Fruit fly (Drosophila melanogaster) whole organism, embryonic: Measurements from ENCODE around the gene Sema5c.

Experiments
- Ada2b ChIP-seq: fragments of 200-800 bp; sonication (Bioruptor generic); IDR thresholded peaks from 2 replicates; pipeline ENCODE4 v1.3.6; 2022; ENCODE audit warnings: missing biosample characterization, missing genetic modification characterization
- B-H2 ChIP-seq: fragments of 200-800 bp; sonication (Bioruptor generic); optimal IDR thresholded peaks from 2 replicates; lab custom pipeline; 2018; ENCODE audit warnings: missing biosample characterization, mild to moderate bottlenecking, missing genetic modification characterization
- CG1024 ChIP-seq: fragments of 200-800 bp; sonication (Bioruptor generic); IDR thresholded peaks from 2 replicates; pipeline ENCODE4 v1.3.6; 2022; ENCODE audit warnings: missing biosample characterization, missing genetic modification characterization
- CG10321 ChIP-seq: fragments of 200-800 bp; sonication (Bioruptor generic); IDR thresholded peaks from 2 replicates; pipeline ENCODE4 v1.3.6; 2022; ENCODE audit warnings: missing biosample characterization, missing genetic modification characterization
- CG10543 ChIP-seq: fragments of 200-800 bp; sonication (Bioruptor generic); optimal IDR thresholded peaks from 3 replicates; lab custom pipeline; 2017; ENCODE audit warnings: missing biosample characterization, mild to moderate bottlenecking, missing genetic modification characterization, moderate library complexity
- CG11456 ChIP-seq: fragments of 200-800 bp; sonication (Bioruptor generic); IDR thresholded peaks from 3 replicates; pipeline ENCODE4 v1.3.6; 2022; ENCODE audit warnings: missing biosample characterization, missing genetic modification characterization
- CG11504 ChIP-seq: fragments of 200-800 bp; sonication (Bioruptor generic); optimal IDR thresholded peaks from 3 replicates; lab custom pipeline; 2019; ENCODE audit warnings: missing biosample characterization, mild to moderate bottlenecking, missing genetic modification characterization, moderate library complexity
- CG12155 ChIP-seq: fragments of 200-800 bp; sonication (Bioruptor generic); optimal IDR thresholded peaks from 3 replicates; lab custom pipeline; 2016; ENCODE audit warnings: missing biosample characterization, missing genetic modification characterization
- CG12236 ChIP-seq: fragments of 200-800 bp; sonication (Bioruptor generic); optimal IDR thresholded peaks from 2 replicates; lab custom pipeline; 2016; ENCODE audit warnings: missing biosample characterization, missing genetic modification characterization
- CG13424 ChIP-seq: fragments of 200-800 bp; sonication (Bioruptor generic); optimal IDR thresholded peaks from 2 replicates; lab custom pipeline; 2019; ENCODE audit warnings: missing biosample characterization, mild to moderate bottlenecking, missing genetic modification characterization, moderate library complexity
- CG14014 ChIP-seq: fragments of 200-800 bp; sonication (Bioruptor generic); IDR thresholded peaks from 2 replicates; pipeline ENCODE4 v1.3.6; 2022; ENCODE audit warnings: missing biosample characterization, missing genetic modification characterization
- CG14050 ChIP-seq: fragments of 200-800 bp; sonication (Bioruptor generic); IDR thresholded peaks from 3 replicates; pipeline ENCODE4 v1.3.6; 2022; ENCODE audit warnings: missing biosample characterization, missing genetic modification characterization
- CG1529 ChIP-seq: fragments of 200-800 bp; sonication (Bioruptor generic); optimal IDR thresholded peaks from 3 replicates; lab custom pipeline; 2018; ENCODE audit warnings: missing biosample characterization, missing genetic modification characterization
- CG15479 ChIP-seq: fragments of 200-800 bp; sonication (Bioruptor generic); optimal IDR thresholded peaks from 3 replicates; lab custom pipeline; 2019; ENCODE audit warnings: missing biosample characterization, mild to moderate bottlenecking, missing genetic modification characterization, moderate library complexity
- CG16815 ChIP-seq: fragments of 200-800 bp; sonication (Bioruptor generic); optimal IDR thresholded peaks from 3 replicates; lab custom pipeline; 2017; ENCODE audit warnings: missing biosample characterization, mild to moderate bottlenecking, missing genetic modification characterization
- CG18262 ChIP-seq: fragments of 200-800 bp; optimal IDR thresholded peaks from 3 replicates; lab custom pipeline; 2019; ENCODE audit warnings: missing biosample characterization, mild to moderate bottlenecking, missing genetic modification characterization, moderate library complexity
- CG18599 ChIP-seq: fragments of 200-800 bp; sonication (Bioruptor generic); optimal IDR thresholded peaks from 3 replicates; lab custom pipeline; 2017; ENCODE audit warnings: missing biosample characterization, missing genetic modification characterization, mild to moderate bottlenecking, moderate library complexity, missing genetic modification reagents
- CG2199 ChIP-seq: fragments of 200-800 bp; sonication (Bioruptor generic); IDR thresholded peaks from 3 replicates; pipeline ENCODE4 v1.3.6; 2022; ENCODE audit warnings: missing biosample characterization, missing genetic modification characterization
- CG30020 ChIP-seq: fragments of 200-800 bp; optimal IDR thresholded peaks from 2 replicates; lab custom pipeline; 2019; ENCODE audit warnings: missing biosample characterization, mild to moderate bottlenecking, missing genetic modification characterization, moderate library complexity
- CG5245 ChIP-seq: fragments of 200-800 bp; sonication (Bioruptor generic); optimal IDR thresholded peaks from 3 replicates; lab custom pipeline; 2016; ENCODE audit warnings: missing biosample characterization, missing genetic modification characterization
- CG9609 ChIP-seq: fragments of 200-800 bp; sonication (Bioruptor generic); optimal IDR thresholded peaks from 3 replicates; lab custom pipeline; 2016; ENCODE audit warnings: missing biosample characterization, missing genetic modification characterization
- CG9727 ChIP-seq: fragments of 200-800 bp; sonication (Bioruptor generic); optimal IDR thresholded peaks from 3 replicates; lab custom pipeline; 2017; ENCODE audit warnings: missing biosample characterization, mild to moderate bottlenecking, missing genetic modification characterization
- Dip2 ChIP-seq: fragments of 200-800 bp; sonication (Bioruptor generic); IDR thresholded peaks from 2 replicates; pipeline ENCODE4 v1.3.6; 2022; ENCODE audit warnings: missing biosample characterization, missing genetic modification characterization
- GATAe ChIP-seq: fragments of 200-800 bp; sonication (Bioruptor generic); conservative IDR thresholded peaks from 2 replicates; pipeline ENCODE4 v1.3.6; 2022; ENCODE audit warnings: missing biosample characterization, missing genetic modification characterization
- HLH54F ChIP-seq: fragments of 200-800 bp; sonication (Bioruptor generic); optimal IDR thresholded peaks from 3 replicates; lab custom pipeline; 2016; ENCODE audit warnings: missing biosample characterization, missing genetic modification characterization
- Hmx ChIP-seq: fragments of 200-800 bp; sonication (Bioruptor generic); optimal IDR thresholded peaks from 2 replicates; lab custom pipeline; 2016; ENCODE audit warnings: missing biosample characterization, missing genetic modification characterization
- MTF-1 ChIP-seq: fragments of 200-800 bp; sonication (Bioruptor generic); optimal IDR thresholded peaks from 2 replicates; lab custom pipeline; 2018; ENCODE audit warnings: missing biosample characterization, mild to moderate bottlenecking, missing genetic modification characterization, borderline replicate concordance
- Nf-YC ChIP-seq: fragments of 200-800 bp; optimal IDR thresholded peaks from 3 replicates; lab custom pipeline; 2019; ENCODE audit warnings: missing biosample characterization, mild to moderate bottlenecking, missing genetic modification characterization, moderate library complexity
- Optix ChIP-seq: fragments of 200-800 bp; sonication (Bioruptor generic); IDR thresholded peaks from 3 replicates; pipeline ENCODE4 v1.3.6; 2022; ENCODE audit warnings: missing biosample characterization, missing genetic modification characterization
- Rfx ChIP-seq: fragments of 200-800 bp; sonication (Bioruptor generic); IDR thresholded peaks from 2 replicates; pipeline ENCODE4 v1.3.6; 2022; ENCODE audit warnings: missing biosample characterization, missing genetic modification characterization
- Scr ChIP-seq: fragments of 200-800 bp; sonication (Bioruptor generic); IDR thresholded peaks from 2 replicates; pipeline ENCODE4 v1.3.6; 2022; ENCODE audit warnings: missing biosample characterization, missing genetic modification characterization; ENCODE audit not compliant: partially characterized antibody
- Taf1 ChIP-seq: fragments of 200-800 bp; sonication (Bioruptor generic); IDR thresholded peaks from 2 replicates; pipeline ENCODE4 v1.3.6; 2022; ENCODE audit warnings: missing biosample characterization, missing genetic modification characterization
- Xbp1 ChIP-seq: fragments of 200-800 bp; sonication (Bioruptor generic); optimal IDR thresholded peaks from 3 replicates; lab custom pipeline; 2016; ENCODE audit warnings: missing biosample characterization, mild to moderate bottlenecking, missing genetic modification characterization
- ara ChIP-seq: fragments of 200-800 bp; sonication (Bioruptor generic); IDR thresholded peaks from 2 replicates; pipeline ENCODE4 v1.3.6; 2022; ENCODE audit warnings: missing biosample characterization, missing genetic modification characterization
- chif ChIP-seq, 2 experiments: fragments of 200-800 bp; sonication (Bioruptor generic); optimal IDR thresholded peaks; 3 replicates each; lab custom pipeline; 2016; ENCODE audit warnings: missing biosample characterization in 2 of 2, missing genetic modification characterization in 2 of 2
- chm ChIP-seq: fragments of 200-800 bp; sonication (Bioruptor generic); IDR thresholded peaks from 2 replicates; pipeline ENCODE4 v1.3.6; 2022; ENCODE audit warnings: missing biosample characterization, missing genetic modification characterization
- cwo ChIP-seq: fragments of 200-800 bp; sonication (Bioruptor generic); optimal IDR thresholded peaks from 3 replicates; lab custom pipeline; 2017; ENCODE audit warnings: missing biosample characterization, missing genetic modification characterization, mild to moderate bottlenecking, moderate library complexity, missing genetic modification reagents
- dati ChIP-seq: fragments of 200-800 bp; sonication (Bioruptor generic); IDR thresholded peaks from 2 replicates; pipeline ENCODE4 v1.3.6; 2022; ENCODE audit warnings: missing biosample characterization, missing genetic modification characterization
- en ChIP-seq: fragments of 200-800 bp; sonication (Bioruptor generic); optimal IDR thresholded peaks from 2 replicates; lab custom pipeline; 2016; ENCODE audit warnings: missing biosample characterization, missing genetic modification characterization
- gro ChIP-seq: fragments of 200-800 bp; sonication (Bioruptor generic); optimal IDR thresholded peaks from 2 replicates; lab custom pipeline; 2016; ENCODE audit warnings: missing biosample characterization, missing genetic modification characterization
- gsb ChIP-seq: fragments of 200-800 bp; sonication (Bioruptor generic); IDR thresholded peaks from 2 replicates; pipeline ENCODE4 v1.3.6; 2022; ENCODE audit warnings: missing biosample characterization, missing genetic modification characterization
- hkb ChIP-seq, 2 experiments: fragments of 200-800 bp in 1 of 2; fragments of >200 bp in 1 of 2; sonication (Bioruptor generic) in 1 of 2; IDR thresholded peaks in 1 of 2; optimal IDR thresholded peaks in 1 of 2; 2 replicates each; pipeline versions ENCODE4 v1.3.6 to Lab custom; 2017 to 2022; ENCODE audit warnings: missing biosample characterization in 1 of 2, missing genetic modification characterization in 1 of 2
- ind ChIP-seq: fragments of 200-800 bp; sonication (Bioruptor generic); optimal IDR thresholded peaks from 3 replicates; lab custom pipeline; 2016; ENCODE audit warnings: missing biosample characterization, missing genetic modification characterization
- inv ChIP-seq: fragments of 200-800 bp; sonication (Bioruptor generic); IDR thresholded peaks from 2 replicates; pipeline ENCODE4 v1.3.6; 2022; ENCODE audit warnings: missing biosample characterization, missing genetic modification characterization; ENCODE audit not compliant: partially characterized antibody
- jing ChIP-seq: fragments of 200-800 bp; sonication (Bioruptor generic); optimal IDR thresholded peaks from 2 replicates; lab custom pipeline; 2018; ENCODE audit warnings: missing biosample characterization, mild to moderate bottlenecking, missing genetic modification characterization
- mirr ChIP-seq: fragments of 200-800 bp; sonication (Bioruptor generic); optimal IDR thresholded peaks from 3 replicates; lab custom pipeline; 2018; ENCODE audit warnings: missing biosample characterization, mild to moderate bottlenecking, missing genetic modification characterization
- nau ChIP-seq: fragments of 200-800 bp; sonication (Bioruptor generic); optimal IDR thresholded peaks from 3 replicates; lab custom pipeline; 2017; ENCODE audit warnings: missing biosample characterization, mild to moderate bottlenecking, missing genetic modification characterization, missing genetic modification reagents
- odd ChIP-seq: fragments of 200-800 bp; sonication (Bioruptor generic); optimal IDR thresholded peaks from 2 replicates; lab custom pipeline; 2017; ENCODE audit warnings: missing biosample characterization, mild to moderate bottlenecking, missing genetic modification characterization
- pzg ChIP-seq: fragments of 200-800 bp; sonication (Bioruptor generic); optimal IDR thresholded peaks from 3 replicates; lab custom pipeline; 2018; ENCODE audit warnings: missing biosample characterization, mild to moderate bottlenecking, missing genetic modification characterization, moderate library complexity
- sens ChIP-seq: fragments of 200-800 bp; sonication (Bioruptor generic); peaks from one replicate; lab custom pipeline; 2016; ENCODE audit warnings: missing biosample characterization, missing genetic modification characterization
- tgo ChIP-seq: fragments of 200-800 bp; sonication (Bioruptor generic); IDR thresholded peaks from 3 replicates; pipeline ENCODE4 v1.3.6; 2022; ENCODE audit warnings: missing biosample characterization, missing genetic modification characterization

Gene Sema5c

DNA sequence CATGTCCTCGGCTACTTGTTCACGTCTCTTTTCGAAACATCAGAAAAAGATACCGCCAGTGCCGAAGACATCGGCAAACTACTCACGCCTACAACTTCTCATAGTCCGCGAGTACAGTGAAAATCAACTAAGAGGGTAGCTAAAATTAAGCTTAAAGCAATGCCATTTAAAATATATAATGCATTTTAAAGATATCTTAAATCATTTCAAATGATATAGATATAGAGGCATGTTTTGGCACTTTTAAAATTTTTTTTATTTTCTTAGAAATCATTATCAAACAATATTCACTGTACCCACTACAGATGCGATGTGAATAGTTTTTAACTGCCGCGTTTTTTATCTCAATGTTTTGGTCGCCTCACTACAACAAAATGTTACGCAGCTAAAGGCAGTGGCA, 31.0 kb downstream of the Sema5c start (continued):
- TF ChIP-seq CG14014 (GFP tag; lab: Robert Waterston, UW) (0 out of 2 replicates have a peak, but pooled peaks have one; percentile 39), inv (no peak), chm (GFP tag; lab: Robert Waterston, UW) (no peak), CG30020 (tag; lab: Kevin White, UChicago) (no peak), hkb (optimal IDR thresholded peaks at IDR 0.05; lab: Kevin White, UChicago) (no peak), hkb (GFP tag; IDR thresholded peaks at IDR 0.05; lab: Robert Waterston, UW) (peak; percentile 60; the same call in 1 of the 2 replicates), cwo (no peak), GATAe (GFP tag; lab: Robert Waterston, UW) (no peak), CG12236 (GFP tag; lab: Kevin White, UChicago) (no peak), nau (GFP tag; lab: Kevin White, UChicago) (no peak), CG10321 (no peak), B-H2 (no peak), CG16815 (GFP tag; lab: Kevin White, UChicago) (no peak), Optix (no peak), CG9727 (peak; percentile 38), CG15479 (GFP tag; lab: Kevin White, UChicago) (no peak), CG5245 (GFP tag; lab: Kevin White, UChicago) (no peak), CG12155 (GFP tag; lab: Kevin White, UChicago) (peak; percentile 11), CG1529 (GFP tag; lab: Kevin White, UChicago) (no peak), Nf-YC (tag; lab: Kevin White, UChicago) (no peak), CG18599 (peak; percentile 40), CG18262 (tag; lab: Kevin White, UChicago) (peak; percentile 31), mirr (GFP tag; lab: Kevin White, UChicago) (no peak), ara (no peak; the same call in 1 of the 2 replicates), Ada2b (peak; percentile 62), CG2199 (GFP tag; lab: Robert Waterston, UW) (no peak), chif (GFP tag; optimal IDR thresholded peaks at IDR 0.05; lab: Kevin White, UChicago) (no peak), Dip2 (GFP tag; lab: Robert Waterston, UW) (no peak), en (GFP tag; lab: Kevin White, UChicago) (no peak), sens (GFP tag; lab: Kevin White, UChicago) (no peak), Taf1 (0 out of 2 replicates have a peak, but pooled peaks have one; percentile 50), dati (GFP tag; lab: Robert Waterston, UW) (no peak), jing (GFP tag; lab: Kevin White, UChicago) (no peak), HLH54F (GFP tag; lab: Kevin White, UChicago) (no peak), CG11504 (peak; percentile 52), ind (GFP tag; lab: Kevin White, UChicago) (peak; percentile 26), Hmx (GFP tag; lab: Kevin White, UChicago) (no peak), CG1024 (GFP tag; lab: Robert Waterston, UW) (0 out of 2 replicates have a peak, but pooled peaks have one; percentile 17), pzg (GFP tag; lab: Kevin White, UChicago) (no peak), gro (GFP tag; lab: Kevin White, UChicago) (no peak), CG9609 (GFP tag; lab: Kevin White, UChicago) (no peak), CG10543 (no peak), Xbp1 (GFP tag; lab: Kevin White, UChicago) (peak; percentile 7), CG13424 (tag; lab: Kevin White, UChicago) (peak; percentile 28), Rfx (GFP tag; lab: Robert Waterston, UW) (peak; percentile 61), CG14050 (GFP tag; lab: Robert Waterston, UW) (no peak), tgo (GFP tag; lab: Robert Waterston, UW) (peak; percentile 54; the same call in 1 of the 3 replicates), Scr (GFP tag; lab: Robert Waterston, UW) (no peak), CG11456 (GFP tag; lab: Robert Waterston, UW) (no peak), gsb (GFP tag; lab: Robert Waterston, UW) (no peak), odd (GFP tag; lab: Kevin White, UChicago) (no peak), MTF-1 (GFP tag; lab: Kevin White, UChicago) (no peak)
